Worm (Caenorhabditis elegans): ENCODE results near the gene unc-112.
A peak's percentile ranks its signal among the peaks of the same experiment; 100 is the strongest.

- no peak for TF ChIP-seq dao-5 (tag; optimal IDR thresholded peaks at IDR 0.05)
- no peak for TF ChIP-seq him-1 (tag; optimal IDR thresholded peaks at IDR 0.05)
- peak; percentile 62 for TF ChIP-seq W03F9.2 (tag; optimal IDR thresholded peaks at IDR 0.05)
Measured at ce11 chrV:14645817-14646789, 50.4 kb downstream of the unc-112 start, which contains the start of the genes rfc-1 and pmp-3.

All from whole organism, L4/young adult.